Fruit fly (Drosophila melanogaster) whole organism: ENCODE data around the gene Vps39.

ENCODE experiments used
- CG8478 ChIP-seq: fragments of >200 bp; optimal IDR thresholded peaks from 2 replicates; lab custom pipeline; 2018; ENCODE audit warnings: inconsistent platforms
- Dll ChIP-seq: fragments of >200 bp; optimal IDR thresholded peaks from 2 replicates; lab custom pipeline; 2017
- EcR ChIP-seq, 2 experiments: fragments of >200 bp; optimal IDR thresholded peaks; 2 replicates each; lab custom pipeline; 2017; ENCODE audit warnings: missing biosample characterization in 2 of 2, missing genetic modification characterization in 2 of 2, missing genetic modification reagents in 2 of 2
- pan ChIP-seq: fragments of >200 bp; optimal IDR thresholded peaks from 2 replicates; lab custom pipeline; 2017
- psq ChIP-seq: fragments of >200 bp; optimal IDR thresholded peaks from 2 replicates; lab custom pipeline; 2017
- usp ChIP-seq: fragments of >200 bp; optimal IDR thresholded peaks from 2 replicates; lab custom pipeline; 2017; ENCODE audit warnings: missing biosample characterization, missing genetic modification characterization, mixed read lengths

- TF ChIP-seq usp (GFP tag; lab: Kevin White, UChicago) (no peak), CG8478 (lab: Kevin White, UChicago) (no peak), EcR (GFP tag; optimal IDR thresholded peaks at IDR 0.05; lab: Kevin White, UChicago) (no peak), psq (lab: Kevin White, UChicago) (no peak), pan (no peak), Dll (lab: Kevin White, UChicago) (no peak)
These were observed 14.4 kb upstream of the Vps39 start, which contains the start of gene CG7131 for dm6 chr3R:18288677-18289076.
